Fruit fly (Drosophila melanogaster): Measurements from ENCODE around the gene CG4239.

CG4239 gene

DNA sequence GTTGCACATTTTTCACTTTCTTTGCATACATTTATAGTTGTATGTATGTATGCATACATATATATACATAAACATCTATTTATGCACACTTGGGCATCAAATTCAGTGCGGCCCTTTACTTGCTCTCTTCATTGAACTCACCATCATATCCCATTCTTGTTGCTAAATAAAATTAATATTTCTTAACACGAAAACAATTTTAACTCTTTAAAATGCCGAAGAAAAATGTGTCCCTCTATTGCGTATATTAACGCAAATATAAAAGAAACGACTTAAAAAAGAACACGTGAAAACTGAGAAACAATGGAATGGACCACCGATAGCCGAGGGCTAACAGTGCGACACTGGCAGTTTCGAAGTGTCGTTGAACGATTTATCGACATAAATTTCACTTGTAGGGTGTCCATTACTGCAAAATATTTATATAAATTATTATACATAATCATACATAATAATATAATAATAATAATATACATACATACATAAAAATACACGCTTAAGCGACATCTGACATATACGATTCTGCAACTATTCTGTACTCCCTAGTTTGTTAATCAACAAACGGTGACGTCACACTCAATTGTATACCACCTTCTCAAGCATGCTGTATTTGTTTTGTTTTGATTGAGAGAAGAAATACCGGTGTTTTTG lies 26.3 kb upstream of the CG4239 start, which contains the start of the genes U2af50 and PIG-Q (continued):
- TF ChIP-seq H2.0 (GFP tag; IDR thresholded peaks at IDR 0.05) (peak; percentile 90), CG12104 (GFP tag; optimal IDR thresholded peaks at IDR 0.05) (peak; percentile 73), Chrac-16 (GFP tag; optimal IDR thresholded peaks at IDR 0.05) (peak; percentile 89), CG11696 (GFP tag; IDR thresholded peaks at IDR 0.05) (peak; percentile 76; the same call in 1 of the 2 replicates), slou (GFP tag; optimal IDR thresholded peaks at IDR 0.05) (peak; percentile 71), CG2129 (GFP tag; IDR thresholded peaks at IDR 0.05; ENCODE audit: partially characterized antibody) (no peak), unpg (GFP tag; optimal IDR thresholded peaks at IDR 0.05) (peak; percentile 95), E2f1 (GFP tag; IDR thresholded peaks at IDR 0.05) (peak; percentile 92; the same call in 1 of the 2 replicates), ken (GFP tag; IDR thresholded peaks at IDR 0.05) (no peak; the same call in 1 of the 3 replicates), CG18011 (GFP tag; optimal IDR thresholded peaks at IDR 0.05) (peak; percentile 62), CG11695 (GFP tag; IDR thresholded peaks at IDR 0.05) (peak; percentile 90), CG1024 (GFP tag; IDR thresholded peaks at IDR 0.05) (peak; percentile 73; the same call in 1 of the 2 replicates), tin (GFP tag; optimal IDR thresholded peaks at IDR 0.05) (peak; percentile 89), so (GFP tag; IDR thresholded peaks at IDR 0.05) (peak; percentile 93; the same call in 2 of the 3 replicates), Max (GFP tag; optimal IDR thresholded peaks at IDR 0.05) (peak; percentile 84), Hr78 (GFP tag; optimal IDR thresholded peaks at IDR 0.05) (no peak), Stat92E (GFP tag; optimal IDR thresholded peaks at IDR 0.05) (peak in 1 of 3 experiments; percentile 44), CG6175 (GFP tag; IDR thresholded peaks at IDR 0.05) (no peak), CG6689 (GFP tag; IDR thresholded peaks at IDR 0.05) (peak; percentile 100), zen (tag; optimal IDR thresholded peaks at IDR 0.05) (peak; percentile 95), sim (GFP tag; IDR thresholded peaks at IDR 0.05) (peak; percentile 73; the same call in 1 of the 2 replicates), CG4820 (GFP tag; optimal IDR thresholded peaks at IDR 0.05) (peak; percentile 86), Oli (tag; optimal IDR thresholded peaks at IDR 0.05) (peak; percentile 94), pzg (GFP tag; optimal IDR thresholded peaks at IDR 0.05) (peak; percentile 51), unc-4 (GFP tag; IDR thresholded peaks at IDR 0.05; ENCODE audit: partially characterized antibody) (peak; percentile 42; the same call in 1 of the 2 replicates), CG14667 (GFP tag; IDR thresholded peaks at IDR 0.05) (peak; percentile 92), Camta (GFP tag; optimal IDR thresholded peaks at IDR 0.05) (peak; percentile 57), her (GFP tag; optimal IDR thresholded peaks at IDR 0.05) (no peak), inv (GFP tag; IDR thresholded peaks at IDR 0.05; ENCODE audit: partially characterized antibody) (peak; percentile 47; the same call in 1 of the 2 replicates), lola (GFP tag; optimal IDR thresholded peaks at IDR 0.05) (peak in 1 of 3 experiments; percentile 92), en (GFP tag; optimal IDR thresholded peaks at IDR 0.05) (no peak), CG10209 (GFP tag; optimal IDR thresholded peaks at IDR 0.05) (peak; percentile 93), Bteb2 (GFP tag; optimal IDR thresholded peaks at IDR 0.05) (peak; percentile 37), ab (GFP tag; optimal IDR thresholded peaks at IDR 0.05) (peak; percentile 66), sqz (GFP tag; optimal IDR thresholded peaks at IDR 0.05) (peak; percentile 79), CG3407 (GFP tag; optimal IDR thresholded peaks at IDR 0.05) (peak; percentile 81), CG5245 (GFP tag; optimal IDR thresholded peaks at IDR 0.05) (peak; percentile 83), Mes4 (GFP tag; optimal IDR thresholded peaks at IDR 0.05) (peak; percentile 16), zf30C (GFP tag; optimal IDR thresholded peaks at IDR 0.05) (peak; percentile 1), CG10543 (GFP tag; optimal IDR thresholded peaks at IDR 0.05) (peak; percentile 89), CG16813 (GFP tag; IDR thresholded peaks at IDR 0.05; ENCODE audit: partially characterized antibody) (peak; percentile 59), fd102C (GFP tag; optimal IDR thresholded peaks at IDR 0.05) (peak; percentile 64), CG13287 (GFP tag; IDR thresholded peaks at IDR 0.05; ENCODE audit: partially characterized antibody) (peak; percentile 53), gsb (GFP tag; IDR thresholded peaks at IDR 0.05) (peak; percentile 82; the same call in 1 of the 2 replicates), CG5953 (GFP tag; IDR thresholded peaks at IDR 0.05) (peak; percentile 68), CG11723 (GFP tag; optimal IDR thresholded peaks at IDR 0.05) (peak; percentile 87), CG7987 (GFP tag; optimal IDR thresholded peaks at IDR 0.05) (peak; percentile 84), Scr (GFP tag; IDR thresholded peaks at IDR 0.05; ENCODE audit: partially characterized antibody) (peak; percentile 57)

Measured in whole organism, embryonic.